Fruit fly (Drosophila melanogaster): ENCODE results near the gene CG13312.

Gene CG13312

DNA sequence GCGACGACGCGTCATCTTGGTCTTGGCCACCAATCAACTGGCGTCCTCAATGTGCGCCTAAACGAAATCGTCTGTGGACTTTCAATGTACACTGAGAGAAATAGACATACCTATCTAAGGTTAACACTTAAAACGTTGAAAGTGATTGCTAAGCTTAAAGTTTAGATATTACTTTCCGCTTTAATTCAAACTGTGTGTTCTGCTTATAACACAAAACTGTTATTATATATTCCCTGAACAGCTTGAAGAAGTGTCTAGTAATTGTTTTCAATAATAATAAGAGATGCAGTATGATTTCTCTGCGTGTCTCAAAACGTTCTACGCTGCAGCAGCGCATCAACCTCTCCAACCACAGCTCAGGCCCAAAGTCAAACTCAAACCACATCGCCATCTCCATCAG is 25.0 kb downstream of the CG13312 start:
- TF ChIP-seq h (GFP tag; optimal IDR thresholded peaks at IDR 0.05) (peak; percentile 9), Jra (GFP tag; optimal IDR thresholded peaks at IDR 0.05) (no peak)

DNA sequence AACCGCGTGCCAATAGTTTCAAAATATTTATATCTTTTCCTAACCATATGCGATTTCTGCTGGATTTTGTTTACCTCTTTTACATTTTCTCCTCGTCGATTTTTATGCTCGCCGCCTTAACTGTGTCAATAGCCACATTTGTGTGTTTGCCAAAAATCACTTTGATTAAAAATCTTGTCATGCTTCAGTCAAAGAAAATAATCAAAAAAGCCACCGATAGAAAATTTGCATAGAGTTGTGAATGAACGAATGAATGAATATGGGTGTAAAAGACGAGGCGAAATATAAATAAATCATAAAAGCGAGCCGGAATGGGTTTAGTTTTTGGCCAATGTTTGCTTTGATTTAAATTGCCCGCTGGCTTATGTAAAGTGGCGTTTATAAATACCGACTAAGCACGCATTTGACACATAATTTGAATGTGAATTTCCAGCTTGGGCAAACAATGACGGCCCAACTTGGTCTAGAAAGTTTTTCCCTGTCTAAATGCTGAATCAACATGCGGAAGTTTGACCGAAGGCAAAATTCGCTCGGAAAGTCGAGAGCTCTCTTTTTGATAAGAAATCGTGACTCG is 26.2 kb downstream of the CG13312 start:
- TF ChIP-seq dl (GFP tag; optimal IDR thresholded peaks at IDR 0.05; ENCODE audit: insufficient read depth in 1 of 2, partially characterized antibody in 2 of 2) (no peak), dsf (GFP tag; optimal IDR thresholded peaks at IDR 0.05; ENCODE audit: borderline replicate concordance) (no peak), woc (GFP tag; optimal IDR thresholded peaks at IDR 0.05) (no peak), rgr (GFP tag; optimal IDR thresholded peaks at IDR 0.05) (no peak), lola (GFP tag; optimal IDR thresholded peaks at IDR 0.05) (no peak), OdsH (GFP tag; optimal IDR thresholded peaks at IDR 0.05) (no peak), Mio (GFP tag; optimal IDR thresholded peaks at IDR 0.05) (no peak), dmrt93B (GFP tag; optimal IDR thresholded peaks at IDR 0.05) (no peak), Sp1 (GFP tag; optimal IDR thresholded peaks at IDR 0.05) (no peak), psq (GFP tag; optimal IDR thresholded peaks at IDR 0.05) (no peak), Hnf4 (GFP tag; optimal IDR thresholded peaks at IDR 0.05) (no peak), Hr78 (GFP tag; optimal IDR thresholded peaks at IDR 0.05) (no peak), tai (GFP tag; optimal IDR thresholded peaks at IDR 0.05) (no peak), Hr83 (GFP tag; optimal IDR thresholded peaks at IDR 0.05; ENCODE audit: poor library complexity, severe bottlenecking) (no peak), br (GFP tag; optimal IDR thresholded peaks at IDR 0.05) (no peak), CrebA (GFP tag; optimal IDR thresholded peaks at IDR 0.05; ENCODE audit: borderline replicate concordance) (no peak)

DNA sequence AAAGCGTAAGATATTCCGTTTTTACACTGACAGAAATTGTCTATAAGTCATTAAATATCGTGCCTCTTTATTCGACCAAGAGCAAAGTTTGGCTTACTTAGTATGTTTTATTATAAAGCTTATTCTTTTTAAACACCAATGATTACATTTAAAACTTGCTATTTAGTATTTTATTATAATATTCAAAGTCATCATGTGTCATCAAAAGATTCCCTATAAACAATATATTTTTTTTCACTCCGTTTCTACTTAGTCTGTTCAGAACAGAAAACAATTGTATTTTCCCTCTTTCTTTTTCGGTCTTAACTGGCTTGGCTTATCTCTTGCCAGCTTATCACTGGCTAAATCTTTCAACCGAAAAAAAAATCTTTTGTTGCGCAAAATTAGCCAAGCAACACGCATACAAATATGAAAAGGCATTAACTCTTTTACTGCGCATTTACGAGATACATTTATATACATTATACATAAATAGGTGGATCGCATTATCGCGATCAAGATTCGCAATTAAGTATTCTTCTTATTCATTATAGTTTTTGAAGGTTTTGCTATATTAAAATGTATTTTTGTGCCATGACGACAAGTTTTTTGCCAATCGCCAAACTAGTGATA is 29.6 kb downstream of the CG13312 start:
- TF ChIP-seq lola (GFP tag; optimal IDR thresholded peaks at IDR 0.05), result no peak
- TF ChIP-seq Myc (optimal IDR thresholded peaks at IDR 0.05), result no peak
- peak; percentile 3 for TF ChIP-seq h (GFP tag; optimal IDR thresholded peaks at IDR 0.05)
- no peak for TF ChIP-seq GATAd (GFP tag; optimal IDR thresholded peaks at IDR 0.05)
- TF ChIP-seq psq (GFP tag; optimal IDR thresholded peaks at IDR 0.05), result peak; percentile 24
- TF ChIP-seq br (GFP tag; optimal IDR thresholded peaks at IDR 0.05), result no peak
- TF ChIP-seq brk (GFP tag; optimal IDR thresholded peaks at IDR 0.05), result peak; percentile 31
- TF ChIP-seq sage (GFP tag; optimal IDR thresholded peaks at IDR 0.05), result peak; percentile 23
- TF ChIP-seq Vsx2 (GFP tag; optimal IDR thresholded peaks at IDR 0.05; ENCODE audit: partially characterized antibody), result peak; percentile 64
- TF ChIP-seq foxo (GFP tag; optimal IDR thresholded peaks at IDR 0.05), result peak in 1 of 2 experiments; percentile 4
- TF ChIP-seq woc (GFP tag; optimal IDR thresholded peaks at IDR 0.05), result no peak
- no peak for TF ChIP-seq Rel (GFP tag; optimal IDR thresholded peaks at IDR 0.05)
- peak; percentile 96 for TF ChIP-seq Rel (tag; optimal IDR thresholded peaks at IDR 0.05)
- no peak for TF ChIP-seq Hr83 (GFP tag; optimal IDR thresholded peaks at IDR 0.05; ENCODE audit: poor library complexity, severe bottlenecking)
- TF ChIP-seq rgr (GFP tag; optimal IDR thresholded peaks at IDR 0.05), result peak; percentile 13
- TF ChIP-seq tai (GFP tag; optimal IDR thresholded peaks at IDR 0.05), result no peak
- peak; percentile 16 for TF ChIP-seq OdsH (GFP tag; optimal IDR thresholded peaks at IDR 0.05)
- TF ChIP-seq CG9705 (GFP tag; optimal IDR thresholded peaks at IDR 0.05), result no peak
- no peak for TF ChIP-seq Dfd (GFP tag; optimal IDR thresholded peaks at IDR 0.05)
- no peak for TF ChIP-seq jim (GFP tag; optimal IDR thresholded peaks at IDR 0.05)
- peak; percentile 1 for TF ChIP-seq ey (GFP tag; optimal IDR thresholded peaks at IDR 0.05)
- peak; percentile 24 for TF ChIP-seq HLH106 (tag; optimal IDR thresholded peaks at IDR 0.05)

DNA sequence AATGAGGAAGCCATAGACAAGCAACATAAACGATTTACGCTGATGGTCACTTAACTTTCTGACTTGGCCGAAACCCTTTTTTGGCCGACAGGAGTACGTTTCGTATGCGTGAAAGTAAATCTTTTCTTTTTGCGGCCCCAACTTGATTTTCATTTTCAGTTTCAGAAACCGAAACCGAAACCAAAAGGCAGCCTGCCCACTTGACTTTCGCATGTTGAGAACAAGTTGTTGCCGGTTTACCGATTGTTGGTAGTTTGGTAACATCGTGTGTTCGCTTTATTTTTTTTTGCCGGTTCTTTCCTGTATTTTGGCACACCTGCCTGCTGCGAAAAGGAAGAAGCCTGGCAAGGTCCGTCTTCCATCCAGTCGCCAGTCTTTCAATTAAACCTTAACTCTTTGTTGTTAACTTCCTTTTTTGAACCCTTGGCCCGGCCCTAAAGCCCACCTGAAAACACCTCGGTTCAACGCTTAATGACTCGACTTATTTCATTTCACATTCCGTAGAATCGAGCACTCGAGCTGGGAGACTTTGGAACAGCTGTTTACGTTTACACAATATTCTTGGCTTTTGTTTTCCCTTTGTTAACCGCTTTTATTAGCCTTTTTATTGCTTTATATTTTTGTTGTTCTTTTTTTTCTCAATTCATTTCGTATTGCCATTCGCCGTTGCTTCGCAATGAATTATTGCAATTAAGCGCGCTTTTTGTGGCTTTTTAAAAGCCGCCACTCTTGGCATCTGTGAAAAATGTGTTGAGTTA is 31.9 kb downstream of the CG13312 start:
- no peak for TF ChIP-seq ey (GFP tag; optimal IDR thresholded peaks at IDR 0.05)
- TF ChIP-seq CG9705 (GFP tag; optimal IDR thresholded peaks at IDR 0.05), result no peak
- no peak for TF ChIP-seq GATAd (GFP tag; optimal IDR thresholded peaks at IDR 0.05)
- no peak for TF ChIP-seq sage (GFP tag; optimal IDR thresholded peaks at IDR 0.05)
- no peak for TF ChIP-seq Dfd (GFP tag; optimal IDR thresholded peaks at IDR 0.05)
- TF ChIP-seq woc (GFP tag; optimal IDR thresholded peaks at IDR 0.05), result no peak
- no peak for TF ChIP-seq Hr83 (GFP tag; optimal IDR thresholded peaks at IDR 0.05; ENCODE audit: poor library complexity, severe bottlenecking)
- TF ChIP-seq Vsx2 (GFP tag; optimal IDR thresholded peaks at IDR 0.05; ENCODE audit: partially characterized antibody), result peak; percentile 5
- no peak for TF ChIP-seq CG32264 (GFP tag; optimal IDR thresholded peaks at IDR 0.05)
- TF ChIP-seq psq (GFP tag; optimal IDR thresholded peaks at IDR 0.05), result peak; percentile 74
- TF ChIP-seq Dif (GFP tag; optimal IDR thresholded peaks at IDR 0.05; ENCODE audit: partially characterized antibody), result no peak
- TF ChIP-seq Myc (optimal IDR thresholded peaks at IDR 0.05), result no peak
- TF ChIP-seq sv (GFP tag; optimal IDR thresholded peaks at IDR 0.05), result no peak
- no peak for TF ChIP-seq Jra (GFP tag; optimal IDR thresholded peaks at IDR 0.05)
- TF ChIP-seq Abd-B (GFP tag; optimal IDR thresholded peaks at IDR 0.05), result no peak
- TF ChIP-seq N (GFP tag; optimal IDR thresholded peaks at IDR 0.05), result no peak
- peak; percentile 44 for TF ChIP-seq Sp1 (GFP tag; optimal IDR thresholded peaks at IDR 0.05)
- no peak for TF ChIP-seq usp (GFP tag; optimal IDR thresholded peaks at IDR 0.05)
- TF ChIP-seq Hr78 (GFP tag; optimal IDR thresholded peaks at IDR 0.05), result no peak
- no peak for TF ChIP-seq lola (GFP tag; optimal IDR thresholded peaks at IDR 0.05)
- peak; percentile 40 for TF ChIP-seq fru (GFP tag; optimal IDR thresholded peaks at IDR 0.05)
- no peak for TF ChIP-seq tai (GFP tag; optimal IDR thresholded peaks at IDR 0.05)
- TF ChIP-seq OdsH (GFP tag; optimal IDR thresholded peaks at IDR 0.05), result no peak
- TF ChIP-seq dmrt93B (GFP tag; optimal IDR thresholded peaks at IDR 0.05), result no peak
- no peak for TF ChIP-seq foxo (GFP tag; optimal IDR thresholded peaks at IDR 0.05)
- TF ChIP-seq pan (optimal IDR thresholded peaks at IDR 0.05), result no peak
- TF ChIP-seq Mio (GFP tag; optimal IDR thresholded peaks at IDR 0.05), result no peak
- TF ChIP-seq Hnf4 (GFP tag; optimal IDR thresholded peaks at IDR 0.05), result peak; percentile 10
